Fruit fly (Drosophila melanogaster) whole organism, embryonic: ENCODE results near the gene eEF1alpha2.

Experiments
- CG10979 ChIP-seq: fragments of 200-800 bp; sonication (Bioruptor generic); optimal IDR thresholded peaks from 2 replicates; lab custom pipeline; 2018; ENCODE audit warnings: missing biosample characterization, mild to moderate bottlenecking, missing genetic modification characterization, moderate library complexity
- CG12391 ChIP-seq: fragments of 200-800 bp; sonication (Bioruptor generic); optimal IDR thresholded peaks from 3 replicates; lab custom pipeline; 2018; ENCODE audit warnings: missing biosample characterization, mild to moderate bottlenecking, missing genetic modification characterization, moderate library complexity
- CG14710 ChIP-seq: fragments of 200-800 bp; sonication (Bioruptor generic); optimal IDR thresholded peaks from 3 replicates; lab custom pipeline; 2019; ENCODE audit warnings: missing biosample characterization, mild to moderate bottlenecking, missing genetic modification characterization, moderate library complexity
- CG1602 ChIP-seq: fragments of 200-800 bp; sonication (Bioruptor generic); optimal IDR thresholded peaks from 3 replicates; lab custom pipeline; 2016; ENCODE audit warnings: missing biosample characterization, missing genetic modification characterization
- CG17328 ChIP-seq: fragments of 200-800 bp; sonication (Bioruptor generic); IDR thresholded peaks from 2 replicates; pipeline ENCODE4 v1.3.6; 2022; ENCODE audit warnings: missing biosample characterization, missing genetic modification characterization
- CG17385 ChIP-seq: fragments of 200-800 bp; sonication (Bioruptor generic); optimal IDR thresholded peaks from 3 replicates; lab custom pipeline; 2018; ENCODE audit warnings: missing biosample characterization, mild to moderate bottlenecking, missing genetic modification characterization
- CG2712 ChIP-seq: fragments of 200-800 bp; optimal IDR thresholded peaks from 3 replicates; lab custom pipeline; 2019; ENCODE audit warnings: missing biosample characterization, mild to moderate bottlenecking, missing genetic modification characterization, moderate library complexity
- CG30020 ChIP-seq: fragments of 200-800 bp; optimal IDR thresholded peaks from 2 replicates; lab custom pipeline; 2019; ENCODE audit warnings: missing biosample characterization, mild to moderate bottlenecking, missing genetic modification characterization, moderate library complexity
- CG31365 ChIP-seq: fragments of 200-800 bp; sonication (Bioruptor generic); optimal IDR thresholded peaks from 2 replicates; lab custom pipeline; 2018; ENCODE audit warnings: missing biosample characterization, mild to moderate bottlenecking, missing genetic modification characterization
- CG31441 ChIP-seq: fragments of 200-800 bp; sonication (Bioruptor generic); IDR thresholded peaks from 2 replicates; pipeline ENCODE4 v1.3.6; 2022; ENCODE audit warnings: missing biosample characterization, missing genetic modification characterization
- CG32532 ChIP-seq: fragments of 200-800 bp; sonication (Bioruptor generic); IDR thresholded peaks from 2 replicates; pipeline ENCODE4 v1.3.6; 2022; ENCODE audit warnings: missing biosample characterization, missing genetic modification characterization
- CG6254 ChIP-seq: fragments of 200-800 bp; sonication (Bioruptor generic); optimal IDR thresholded peaks from 3 replicates; lab custom pipeline; 2017; ENCODE audit warnings: mild to moderate bottlenecking, missing biosample characterization, missing genetic modification reagents, missing genetic modification characterization
- CG6791 ChIP-seq: fragments of 200-800 bp; sonication (Bioruptor generic); IDR thresholded peaks from 3 replicates; pipeline ENCODE4 v1.3.6; 2022; ENCODE audit warnings: missing biosample characterization, missing genetic modification characterization; ENCODE audit not compliant: partially characterized antibody
- CG7357 ChIP-seq: fragments of 200-800 bp; sonication (Bioruptor generic); IDR thresholded peaks from 3 replicates; pipeline ENCODE4 v1.3.6; 2022; ENCODE audit warnings: missing biosample characterization, missing genetic modification characterization
- CG7786 ChIP-seq: fragments of 200-800 bp; sonication (Bioruptor generic); optimal IDR thresholded peaks from 2 replicates; lab custom pipeline; 2016; ENCODE audit warnings: missing biosample characterization, missing genetic modification characterization
- CG7839 ChIP-seq: fragments of 200-800 bp; sonication (Bioruptor generic); optimal IDR thresholded peaks from 3 replicates; lab custom pipeline; 2018; ENCODE audit warnings: missing biosample characterization, mild to moderate bottlenecking, missing genetic modification characterization, moderate library complexity
- CG7963 ChIP-seq: fragments of 200-800 bp; sonication (Bioruptor generic); IDR thresholded peaks from 3 replicates; pipeline ENCODE4 v1.3.6; 2022; ENCODE audit warnings: missing biosample characterization, missing genetic modification characterization; ENCODE audit not compliant: partially characterized antibody
- CG9609 ChIP-seq: fragments of 200-800 bp; sonication (Bioruptor generic); optimal IDR thresholded peaks from 3 replicates; lab custom pipeline; 2016; ENCODE audit warnings: missing biosample characterization, missing genetic modification characterization
- CG9727 ChIP-seq: fragments of 200-800 bp; sonication (Bioruptor generic); optimal IDR thresholded peaks from 3 replicates; lab custom pipeline; 2017; ENCODE audit warnings: missing biosample characterization, mild to moderate bottlenecking, missing genetic modification characterization
- Dip3 ChIP-seq: fragments of 200-800 bp; sonication (Bioruptor generic); optimal IDR thresholded peaks from 3 replicates; lab custom pipeline; 2016; ENCODE audit warnings: missing biosample characterization, missing genetic modification characterization
- Ets65A ChIP-seq: fragments of 200-800 bp; sonication (Bioruptor generic); peaks from one replicate; lab custom pipeline; 2016; ENCODE audit warnings: missing biosample characterization, missing genetic modification characterization
- Ets97D ChIP-seq: fragments of 200-800 bp; sonication (Bioruptor generic); optimal IDR thresholded peaks from 3 replicates; lab custom pipeline; 2016; ENCODE audit warnings: missing biosample characterization, missing genetic modification characterization
- HLH3B ChIP-seq: fragments of 200-800 bp; sonication (Bioruptor generic); IDR thresholded peaks from 2 replicates; pipeline ENCODE4 v1.3.6; 2022; ENCODE audit warnings: missing biosample characterization, missing genetic modification characterization
- Hr3 ChIP-seq: fragments of 200-800 bp; sonication (Bioruptor generic); optimal IDR thresholded peaks from 3 replicates; lab custom pipeline; 2016; ENCODE audit warnings: missing biosample characterization, missing genetic modification characterization
- Hr39 ChIP-seq: fragments of >200 bp; optimal IDR thresholded peaks from 2 replicates; lab custom pipeline; 2017
- Kr ChIP-seq: fragments of 200-800 bp; sonication (Bioruptor generic); optimal IDR thresholded peaks from 2 replicates; lab custom pipeline; 2017; ENCODE audit warnings: missing biosample characterization, mild to moderate bottlenecking, missing genetic modification characterization
- Lpt ChIP-seq: fragments of >200 bp; optimal IDR thresholded peaks from 2 replicates; lab custom pipeline; 2018; ENCODE audit warnings: missing biosample characterization, missing genetic modification characterization
- Meics ChIP-seq: fragments of 200-800 bp; sonication (Bioruptor generic); optimal IDR thresholded peaks from 2 replicates; lab custom pipeline; 2017; ENCODE audit warnings: missing biosample characterization, mild to moderate bottlenecking, missing genetic modification characterization
- Mes4 ChIP-seq: fragments of 200-800 bp; sonication (Bioruptor generic); optimal IDR thresholded peaks from 2 replicates; lab custom pipeline; 2016; ENCODE audit warnings: missing biosample characterization, missing genetic modification characterization
- Sox102F ChIP-seq: fragments of 200-800 bp; sonication (Bioruptor generic); optimal IDR thresholded peaks from 2 replicates; lab custom pipeline; 2018; ENCODE audit warnings: missing biosample characterization, mild to moderate bottlenecking, missing genetic modification characterization, moderate library complexity
- Stat92E ChIP-seq, 3 experiments: fragments of >200 bp in 2 of 3; fragments of 200-800 bp in 1 of 3; sonication (Bioruptor generic) in 1 of 3; optimal IDR thresholded peaks; 2 replicates each; lab custom pipeline; 2017 to 2019; ENCODE audit warnings: missing biosample characterization in 3 of 3, missing genetic modification characterization in 3 of 3, mild to moderate bottlenecking in 1 of 3, moderate library complexity in 1 of 3
- Tbp ChIP-seq: fragments of >200 bp; optimal IDR thresholded peaks from 2 replicates; lab custom pipeline; 2018; ENCODE audit warnings: missing biosample characterization, missing genetic modification characterization
- Xbp1 ChIP-seq: fragments of 200-800 bp; sonication (Bioruptor generic); optimal IDR thresholded peaks from 3 replicates; lab custom pipeline; 2016; ENCODE audit warnings: missing biosample characterization, mild to moderate bottlenecking, missing genetic modification characterization
- Xrp1 ChIP-seq: fragments of 200-800 bp; sonication (Bioruptor generic); IDR thresholded peaks from 2 replicates; pipeline ENCODE4 v1.3.6; 2022; ENCODE audit warnings: missing biosample characterization, missing genetic modification characterization
- ac ChIP-seq: fragments of 200-800 bp; sonication (Bioruptor generic); optimal IDR thresholded peaks from 3 replicates; lab custom pipeline; 2017; ENCODE audit warnings: missing biosample characterization, mild to moderate bottlenecking, missing genetic modification characterization
- amos ChIP-seq: fragments of 200-800 bp; sonication (Bioruptor generic); IDR thresholded peaks from 2 replicates; pipeline ENCODE4 v1.3.6; 2022; ENCODE audit warnings: missing biosample characterization, missing genetic modification characterization; ENCODE audit not compliant: partially characterized antibody
- az2 ChIP-seq: fragments of 200-800 bp; sonication (Bioruptor generic); optimal IDR thresholded peaks from 3 replicates; lab custom pipeline; 2016; ENCODE audit warnings: missing biosample characterization, missing genetic modification characterization
- bsh ChIP-seq, 2 experiments: fragments of 200-800 bp; sonication (Bioruptor generic); optimal IDR thresholded peaks; 2 replicates each; lab custom pipeline; 2017 to 2018; ENCODE audit warnings: mild to moderate bottlenecking in 2 of 2, missing biosample characterization in 2 of 2, missing genetic modification characterization in 2 of 2, moderate library complexity in 1 of 2
- grn ChIP-seq: fragments of 200-800 bp; sonication (Bioruptor generic); optimal IDR thresholded peaks from 3 replicates; lab custom pipeline; 2017; ENCODE audit warnings: missing biosample characterization, missing genetic modification characterization
- odd ChIP-seq: fragments of 200-800 bp; sonication (Bioruptor generic); optimal IDR thresholded peaks from 2 replicates; lab custom pipeline; 2017; ENCODE audit warnings: missing biosample characterization, mild to moderate bottlenecking, missing genetic modification characterization
- onecut ChIP-seq: fragments of 200-800 bp; sonication (Bioruptor generic); IDR thresholded peaks from 2 replicates; pipeline ENCODE4 v1.3.6; 2022; ENCODE audit warnings: missing biosample characterization, missing genetic modification characterization
- prd ChIP-seq, 3 experiments: fragments of >200 bp in 2 of 3; fragments of 200-800 bp in 1 of 3; sonication (Bioruptor generic) in 1 of 3; optimal IDR thresholded peaks in 2 of 3; IDR thresholded peaks in 1 of 3; 2 replicates in 2 of 3; 3 replicates in 1 of 3; pipeline versions ENCODE4 v1.3.6 to Lab custom; 2017 to 2022; ENCODE audit warnings: missing biosample characterization in 1 of 3, missing genetic modification characterization in 1 of 3
- sens ChIP-seq: fragments of 200-800 bp; sonication (Bioruptor generic); peaks from one replicate; lab custom pipeline; 2016; ENCODE audit warnings: missing biosample characterization, missing genetic modification characterization
- stc ChIP-seq: fragments of 200-800 bp; sonication (Bioruptor generic); IDR thresholded peaks from 2 replicates; pipeline ENCODE4 v1.3.6; 2022; ENCODE audit warnings: missing biosample characterization, missing genetic modification characterization
- tll ChIP-seq, 2 experiments: fragments of 200-800 bp in 1 of 2; fragments of >200 bp in 1 of 2; sonication (Bioruptor generic) in 1 of 2; optimal IDR thresholded peaks; 2 replicates each; lab custom pipeline; 2017 to 2019; ENCODE audit warnings: missing biosample characterization in 2 of 2, missing genetic modification characterization in 2 of 2, mild to moderate bottlenecking in 1 of 2, moderate library complexity in 1 of 2
- vnd ChIP-seq: fragments of 200-800 bp; sonication (Bioruptor generic); IDR thresholded peaks from 3 replicates; pipeline ENCODE4 v1.3.6; 2022; ENCODE audit warnings: missing biosample characterization, missing genetic modification characterization; ENCODE audit not compliant: partially characterized antibody
- zfh1 ChIP-seq: fragments of 200-800 bp; sonication (Bioruptor generic); IDR thresholded peaks from 3 replicates; pipeline ENCODE4 v1.3.6; 2022; ENCODE audit warnings: missing biosample characterization, missing genetic modification characterization

eEF1alpha2 gene

DNA sequence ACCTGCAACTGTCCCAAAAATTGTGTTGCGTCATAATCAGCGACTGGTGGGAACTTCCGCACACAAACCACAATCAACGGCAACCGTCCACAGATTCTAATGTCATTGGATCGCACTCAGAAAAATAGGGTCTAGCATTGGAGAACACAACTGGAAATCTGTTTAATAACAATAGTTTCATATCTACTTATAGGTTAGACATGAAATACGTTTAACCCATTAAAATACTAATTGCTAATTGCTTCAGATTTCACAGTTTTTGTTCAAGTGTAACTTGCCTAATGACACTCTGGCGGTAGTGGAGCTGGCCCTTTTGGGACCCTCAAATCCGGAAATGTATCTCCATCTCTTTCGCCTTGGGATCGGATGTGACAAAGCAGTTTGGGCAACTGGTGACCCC, 41.6 kb upstream of the eEF1alpha2 start (continued):
- TF ChIP-seq stc: no peak
- peak; percentile 50; the same call in 1 of the 2 replicates for TF ChIP-seq CG17328 (GFP tag; lab: Robert Waterston, UW)
- no peak for TF ChIP-seq CG14710 (tag; lab: Kevin White, UChicago)
- TF ChIP-seq CG6254 (GFP tag; lab: Kevin White, UChicago): peak; percentile 6
- no peak for TF ChIP-seq CG1602 (GFP tag; lab: Kevin White, UChicago)
- no peak for TF ChIP-seq Meics (GFP tag; lab: Kevin White, UChicago)
- TF ChIP-seq Stat92E (GFP tag; optimal IDR thresholded peaks at IDR 0.05; lab: Kevin White, UChicago): no peak
- peak; percentile 16 for TF ChIP-seq Sox102F
- peak; percentile 93 for TF ChIP-seq sens (GFP tag; lab: Kevin White, UChicago)
- TF ChIP-seq CG32532 (GFP tag; lab: Robert Waterston, UW): no peak
- TF ChIP-seq Dip3: no peak
- TF ChIP-seq Hr39: no peak
- no peak for TF ChIP-seq Hr3 (GFP tag; lab: Kevin White, UChicago)
- no peak for TF ChIP-seq CG17385 (GFP tag; lab: Kevin White, UChicago)

DNA sequence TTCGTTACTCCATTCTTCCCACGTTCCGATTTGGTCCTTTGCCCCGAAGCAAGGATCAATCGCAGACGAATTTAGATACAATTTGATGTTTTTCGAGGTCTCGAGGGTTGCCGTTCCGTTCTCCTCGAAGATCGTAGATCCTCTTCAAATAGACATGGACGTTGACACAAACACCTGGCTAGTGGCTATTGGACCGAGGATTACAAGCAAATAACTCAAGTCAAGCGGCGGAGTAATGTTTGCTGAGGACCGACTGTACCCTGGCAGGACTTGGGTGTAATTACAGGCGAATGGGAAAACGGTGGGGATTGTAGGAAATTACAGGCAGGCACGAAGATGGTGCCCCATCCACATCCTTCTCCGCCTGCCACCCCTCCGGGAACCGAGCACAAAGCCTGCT, 40.7 kb upstream of the eEF1alpha2 start:
- peak; percentile 9 for TF ChIP-seq Kr (GFP tag; lab: Kevin White, UChicago)
- no peak for TF ChIP-seq grn (GFP tag; lab: Kevin White, UChicago)
- TF ChIP-seq ac (GFP tag; lab: Kevin White, UChicago): peak; percentile 50
- no peak for TF ChIP-seq CG7786 (GFP tag; lab: Kevin White, UChicago)
- peak in 1 of 2 experiments; percentile 68 for TF ChIP-seq tll (GFP tag; optimal IDR thresholded peaks at IDR 0.05; lab: Kevin White, UChicago)

DNA sequence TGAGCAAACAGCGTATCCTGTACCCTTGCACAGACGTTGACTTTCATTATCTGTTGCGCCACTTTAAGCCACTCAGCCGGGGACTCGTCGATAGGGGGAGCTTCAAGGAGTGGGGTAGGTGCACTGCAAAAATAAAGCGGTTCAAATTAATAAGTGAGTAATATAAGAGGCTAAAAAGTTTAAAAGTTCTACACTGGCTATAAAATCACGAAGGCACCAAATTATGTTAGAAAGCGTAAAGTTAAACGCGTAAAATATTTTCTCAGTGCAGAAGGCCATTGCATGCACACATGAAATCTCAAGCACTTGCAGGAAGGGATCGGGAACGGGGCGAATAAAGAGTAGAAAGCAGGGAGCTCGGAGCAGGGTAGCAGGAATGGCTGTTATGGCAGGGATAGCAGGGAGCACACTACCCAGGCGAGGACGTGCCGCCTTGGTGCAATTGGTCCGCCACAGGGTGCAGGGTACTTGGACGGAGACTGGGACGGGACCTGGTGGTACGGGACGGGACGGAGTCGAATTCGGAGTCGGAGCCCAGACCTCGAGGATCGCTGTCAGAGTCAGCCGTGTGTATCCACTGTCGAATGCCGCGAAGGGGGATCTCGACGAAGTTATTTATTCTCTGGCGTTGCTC, 40.0 kb upstream of the eEF1alpha2 start:
- no peak for TF ChIP-seq onecut
- peak; percentile 7 to 49 for TF ChIP-seq bsh (GFP tag; optimal IDR thresholded peaks at IDR 0.05; lab: Kevin White, UChicago)
- 0 out of 3 replicates have a peak, but pooled peaks have one; percentile 29 for TF ChIP-seq zfh1 (GFP tag; lab: Robert Waterston, UW)
- no peak for TF ChIP-seq amos (GFP tag; lab: Robert Waterston, UW)
- TF ChIP-seq CG7357 (GFP tag; lab: Robert Waterston, UW): no peak
- TF ChIP-seq CG31365 (tag; lab: Kevin White, UChicago): no peak
- TF ChIP-seq CG2712: peak; percentile 35
- no peak for TF ChIP-seq Ets97D (GFP tag; lab: Kevin White, UChicago)
- TF ChIP-seq Ets65A (GFP tag; lab: Kevin White, UChicago): peak; percentile 87
- peak; percentile 48 for TF ChIP-seq CG10979 (tag; lab: Kevin White, UChicago)
- peak; percentile 38; the same call in 1 of the 2 replicates for TF ChIP-seq Xrp1 (GFP tag; lab: Robert Waterston, UW)
- TF ChIP-seq odd (GFP tag; lab: Kevin White, UChicago): no peak
- no peak for TF ChIP-seq Tbp (GFP tag; lab: Kevin White, UChicago)
- no peak for TF ChIP-seq vnd (GFP tag; lab: Robert Waterston, UW)
- no peak for TF ChIP-seq Xbp1
- TF ChIP-seq CG7963 (GFP tag; lab: Robert Waterston, UW): no peak
- TF ChIP-seq CG7839: no peak
- TF ChIP-seq CG9609 (GFP tag; lab: Kevin White, UChicago): peak; percentile 1
- TF ChIP-seq prd (optimal IDR thresholded peaks at IDR 0.05; lab: Kevin White, UChicago): no peak
- TF ChIP-seq prd (GFP tag; IDR thresholded peaks at IDR 0.05; lab: Robert Waterston, UW): peak; percentile 23; the same call in 1 of the 3 replicates
- peak; percentile 4 for TF ChIP-seq az2
- TF ChIP-seq CG12391 (tag; lab: Kevin White, UChicago): peak; percentile 23
- TF ChIP-seq Lpt (GFP tag; lab: Kevin White, UChicago): peak; percentile 3
- TF ChIP-seq CG9727 (GFP tag; lab: Kevin White, UChicago): peak; percentile 37
- 0 out of 2 replicates have a peak, but pooled peaks have one; percentile 11 for TF ChIP-seq CG31441
- no peak for TF ChIP-seq HLH3B (GFP tag; lab: Robert Waterston, UW)
- no peak for TF ChIP-seq Mes4 (GFP tag; lab: Kevin White, UChicago)
- TF ChIP-seq CG6791 (GFP tag; lab: Robert Waterston, UW): no peak
- TF ChIP-seq CG30020: no peak
